Worm (Caenorhabditis elegans): ENCODE results near the gene gfat-1.

The gfat-1 gene

DNA sequence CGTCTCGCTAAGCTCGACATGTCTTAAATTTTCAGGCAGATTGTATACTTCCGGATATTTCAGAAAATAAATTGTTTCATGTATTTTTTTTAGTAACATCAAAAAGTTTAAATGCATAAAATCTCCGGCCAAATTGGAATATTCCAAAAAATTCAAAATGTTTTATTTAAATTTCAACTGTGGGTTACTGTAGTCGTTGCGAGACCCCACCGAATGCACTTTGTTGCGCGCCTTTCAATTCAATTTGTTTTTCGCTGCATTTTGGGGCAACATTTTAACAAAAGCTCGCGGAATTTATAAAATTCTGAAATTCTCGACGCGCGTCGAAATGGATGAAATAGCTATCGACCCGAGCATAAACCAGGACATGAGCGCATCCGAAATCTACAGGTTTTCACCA lies 22.3 kb downstream of the gfat-1 start, which contains the start of gene F54D5.2 (continued):
- no peak for TF ChIP-seq snpc-1.3 (tag; optimal IDR thresholded peaks at IDR 0.05; ENCODE audit: insufficient read depth)
- TF ChIP-seq C06A6.2 (GFP tag; conservative IDR thresholded peaks at IDR 0.05) = no peak
- no peak for TF ChIP-seq hmg-1.2 (GFP tag; IDR thresholded peaks at IDR 0.05)
- no peak for TF ChIP-seq tbp1 (GFP tag; optimal IDR thresholded peaks at IDR 0.05)
- no peak for TF ChIP-seq let-526 (GFP tag; IDR thresholded peaks at IDR 0.05)
- no peak for TF ChIP-seq rpc-1 (optimal IDR thresholded peaks at IDR 0.05)
- TF ChIP-seq rpc-1 (tag; optimal IDR thresholded peaks at IDR 0.05) = no peak
- no peak for TF ChIP-seq lin-35 (GFP tag; optimal IDR thresholded peaks at IDR 0.05)
- TF ChIP-seq ceh-40 (GFP tag; IDR thresholded peaks at IDR 0.05) = no peak
- TF ChIP-seq madf-10 (tag; optimal IDR thresholded peaks at IDR 0.05) = no peak
- TF ChIP-seq aptf-2 (GFP tag; conservative IDR thresholded peaks at IDR 0.05) = no peak
- no peak for TF ChIP-seq F52B5.7 (tag; optimal IDR thresholded peaks at IDR 0.05)
- TF ChIP-seq lin-26 (GFP tag; IDR thresholded peaks at IDR 0.05) = no peak
- TF ChIP-seq nhr-27 (tag; optimal IDR thresholded peaks at IDR 0.05) = no peak
- no peak for TF ChIP-seq mes-4 (tag; optimal IDR thresholded peaks at IDR 0.05)
- TF ChIP-seq C17E4.6 (GFP tag; IDR thresholded peaks at IDR 0.05) = no peak
- no peak for TF ChIP-seq attf-5 (GFP tag; optimal IDR thresholded peaks at IDR 0.05)
- no peak for TF ChIP-seq B0019.2 (GFP tag; conservative IDR thresholded peaks at IDR 0.05)
- no peak for TF ChIP-seq T26A5.8 (tag; optimal IDR thresholded peaks at IDR 0.05)
- no peak for TF ChIP-seq snpc-1.1 (tag; optimal IDR thresholded peaks at IDR 0.05; ENCODE audit: insufficient read depth)
- TF ChIP-seq F39B2.1 (GFP tag; IDR thresholded peaks at IDR 0.05) = no peak
- 0 out of 2 replicates have a peak, but pooled peaks have one; percentile 31 for TF ChIP-seq ceh-91 (GFP tag; IDR thresholded peaks at IDR 0.05)
- peak; percentile 89 for TF ChIP-seq lsl-1 (GFP tag; optimal IDR thresholded peaks at IDR 0.05)
- TF ChIP-seq F49E8.2 (tag; optimal IDR thresholded peaks at IDR 0.05; ENCODE audit: insufficient read depth) = peak; percentile 32

- no peak for TF ChIP-seq bed-1 (GFP tag; IDR thresholded peaks at IDR 0.05)
- TF ChIP-seq nhr-80 (tag; optimal IDR thresholded peaks at IDR 0.05) = peak; percentile 65
- TF ChIP-seq atf-7 (tag; optimal IDR thresholded peaks at IDR 0.05) = peak; percentile 42
Observed at ce11 chrII:11571260-11571854, 23.9 kb downstream of the gfat-1 start, which contains the start of gene F54D5.3. Gene F54D5.3, plus strand, starts transcription at chrII:11571805.

DNA sequence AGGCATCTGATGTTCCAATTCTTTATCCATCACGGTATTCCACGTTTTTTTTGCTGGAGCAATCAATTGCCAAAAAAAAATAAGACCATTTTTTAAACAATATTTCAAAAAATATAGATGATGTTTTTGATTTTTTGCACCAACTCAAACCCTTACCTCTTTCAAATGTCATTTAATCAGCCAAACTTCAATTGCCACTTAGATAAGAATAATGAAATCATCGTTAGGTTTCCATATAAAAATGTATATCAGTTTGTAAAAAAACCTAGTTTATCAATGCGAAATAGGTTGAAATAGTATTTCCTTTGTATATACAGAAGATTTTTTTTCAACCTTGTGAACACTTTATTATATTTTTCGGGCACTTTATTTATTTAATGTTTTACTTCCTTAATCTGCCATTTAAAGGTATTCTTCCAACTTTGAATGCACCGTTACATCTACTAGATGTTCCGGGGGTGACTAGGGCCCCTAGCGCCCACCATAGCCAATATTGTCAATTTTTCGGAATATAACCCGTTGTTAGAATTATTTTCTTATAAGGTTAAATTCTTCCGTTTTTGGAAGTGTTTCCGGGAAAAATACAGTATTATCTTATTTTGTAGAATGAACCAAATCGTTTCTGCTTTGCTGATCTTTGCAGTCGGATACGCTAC lies 25.9 kb downstream of the gfat-1 start, which contains the start of the genes F54D5.23 and F54D5.4:
F54D5.23 (minus strand) TSS at position 75 of the 656 bp plus-strand sequence.
F54D5.4 (plus strand) TSS at position 606 of the 656 bp plus-strand sequence.
- TF ChIP-seq gei-17 (GFP tag; optimal IDR thresholded peaks at IDR 0.05) = no peak
- TF ChIP-seq nhr-80 (tag; optimal IDR thresholded peaks at IDR 0.05) = peak; percentile 57

DNA sequence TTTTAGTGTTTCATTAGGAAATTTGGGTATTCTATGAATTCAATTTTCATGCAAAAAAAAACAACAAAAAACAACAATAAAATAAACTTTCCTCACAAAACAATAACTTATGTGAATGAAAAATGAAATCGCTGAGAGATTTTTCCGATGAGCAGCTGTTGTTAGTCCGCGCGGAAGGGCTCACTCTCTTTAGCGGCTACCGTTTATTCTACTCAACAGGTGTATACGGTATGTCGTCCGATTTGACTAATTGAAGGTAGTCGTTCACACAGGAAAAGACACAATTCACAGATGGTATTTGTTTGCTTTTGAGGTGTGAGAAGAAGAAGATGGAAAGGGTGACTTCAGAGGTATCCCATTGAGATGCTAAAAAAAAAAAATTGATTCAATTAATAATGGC lies 26.5 kb downstream of the gfat-1 start:
- TF ChIP-seq C06A6.2 (GFP tag; conservative IDR thresholded peaks at IDR 0.05) (no peak), F33H1.4 (GFP tag; IDR thresholded peaks at IDR 0.05) (no peak), K11D2.4 (GFP tag; IDR thresholded peaks at IDR 0.05) (no peak), madf-3 (GFP tag; IDR thresholded peaks at IDR 0.05) (no peak), Y56A3A.18 (GFP tag; IDR thresholded peaks at IDR 0.05) (no peak), bed-1 (GFP tag; IDR thresholded peaks at IDR 0.05) (no peak), dpff-1 (tag; optimal IDR thresholded peaks at IDR 0.05) (no peak), Y67H2A.10 (GFP tag; conservative IDR thresholded peaks at IDR 0.05) (no peak), nhr-27 (tag; optimal IDR thresholded peaks at IDR 0.05) (no peak), lin-40 (tag; optimal IDR thresholded peaks at IDR 0.05) (no peak), hmg-1.2 (GFP tag; IDR thresholded peaks at IDR 0.05) (no peak), rec-8 (tag; optimal IDR thresholded peaks at IDR 0.05) (no peak), lin-26 (GFP tag; IDR thresholded peaks at IDR 0.05) (no peak), let-607 (tag; optimal IDR thresholded peaks at IDR 0.05) (no peak), F57A8.1 (GFP tag; optimal IDR thresholded peaks at IDR 0.05) (no peak), pbrm-1 (GFP tag; IDR thresholded peaks at IDR 0.05) (no peak)

All from whole organism, young adult.